Worm (Caenorhabditis elegans) whole organism, L2 larva: ENCODE measurements around the gene mua-6.
"Not testable (repeated sequence)": the region's sequence is repeated elsewhere in the genome, so short reads cannot be mapped to it uniquely, and the experiment has no call there.

Source experiments
- R02D3.7 ChIP-seq: fragments of 150-350 bp; optimal IDR thresholded peaks from 2 replicates; lab custom pipeline; 2014; ENCODE audit warnings: missing biosample characterization, missing genetic modification characterization
- alr-1 ChIP-seq: fragments of 150-350 bp; optimal IDR thresholded peaks from 2 replicates; lab custom pipeline; 2014; ENCODE audit warnings: missing biosample characterization, missing genetic modification characterization
- ama-1 ChIP-seq: fragments of 150-350 bp; optimal IDR thresholded peaks from 2 replicates; lab custom pipeline; 2018; ENCODE audit warnings: inconsistent platforms
- blmp-1 ChIP-seq: sonication (generic microtip); optimal IDR thresholded peaks from 2 replicates; lab custom pipeline; 2017; ENCODE audit warnings: missing genetic modification characterization, mild to moderate bottlenecking, missing compliant biosample characterization, antibody characterized with exemption, moderate library complexity; ENCODE audit not compliant: insufficient read depth
- lin-11 ChIP-seq: fragments of 150-350 bp; sonication (generic microtip); optimal IDR thresholded peaks from 2 replicates; lab custom pipeline; 2014; ENCODE audit warnings: missing biosample characterization, missing genetic modification characterization, inconsistent platforms, mixed read lengths
- mab-5 ChIP-seq: fragments of 150-350 bp; optimal IDR thresholded peaks from 2 replicates; lab custom pipeline; 2014; ENCODE audit warnings: missing biosample characterization, missing genetic modification characterization
- nhr-237 ChIP-seq: fragments of 150-350 bp; optimal IDR thresholded peaks from 2 replicates; lab custom pipeline; 2014; ENCODE audit warnings: missing biosample characterization, missing genetic modification characterization
- unc-39 ChIP-seq: fragments of 150-350 bp; optimal IDR thresholded peaks from 2 replicates; lab custom pipeline; 2014; ENCODE audit warnings: missing biosample characterization, missing genetic modification characterization
- unc-62 ChIP-seq: fragments of 150-350 bp; optimal IDR thresholded peaks from 2 replicates; lab custom pipeline; 2014; ENCODE audit warnings: missing biosample characterization, missing genetic modification reagents, missing genetic modification characterization

DNA sequence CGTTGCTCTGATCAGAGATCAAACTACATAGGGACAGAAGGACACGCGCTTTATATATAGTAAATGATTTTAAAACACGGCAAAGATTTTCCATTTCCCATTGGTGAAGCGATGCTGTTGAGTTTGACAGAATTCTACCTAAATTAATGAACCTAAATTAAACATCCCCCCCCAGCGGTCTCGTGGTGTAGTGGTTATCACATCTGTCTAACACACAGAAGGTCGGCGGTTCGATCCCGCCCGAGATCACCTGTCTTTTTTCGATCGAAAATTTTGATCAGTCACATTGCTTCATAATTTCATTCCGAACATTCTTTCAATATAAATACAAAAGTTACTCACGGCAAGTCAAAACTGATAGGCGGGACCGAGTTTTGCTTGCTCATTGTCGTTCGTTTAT, 33.7 kb upstream of the mua-6 start:
- TF ChIP-seq lin-11; R02D3.7 (tag; lab: Kevin White, UChicago); alr-1 (tag; lab: Kevin White, UChicago); nhr-237; unc-62 (GFP tag; lab: Kevin White, UChicago); mab-5; ama-1; unc-39 (tag; lab: Kevin White, UChicago); blmp-1 (tag; lab: Kevin White, UChicago): not testable (repeated sequence)
